Fruit fly (Drosophila melanogaster) whole organism, prepupa: ENCODE measurements around the gene dah.

ENCODE experiments used
- Blimp-1 ChIP-seq: fragments of 200-800 bp; sonication (Bioruptor generic); optimal IDR thresholded peaks from 3 replicates; lab custom pipeline; 2017; ENCODE audit warnings: missing biosample characterization, missing genetic modification characterization, mild to moderate bottlenecking, moderate library complexity, missing genetic modification reagents
- CG3919 ChIP-seq: fragments of 200-800 bp; sonication (Bioruptor generic); optimal IDR thresholded peaks from 3 replicates; lab custom pipeline; 2016; ENCODE audit warnings: missing biosample characterization, missing genetic modification characterization
- CG6854 ChIP-seq: fragments of 200-800 bp; sonication (Bioruptor generic); optimal IDR thresholded peaks from 2 replicates; lab custom pipeline; 2017; ENCODE audit warnings: missing biosample characterization, mild to moderate bottlenecking, missing genetic modification characterization
- Eip78C ChIP-seq: fragments of 200-800 bp; sonication (Bioruptor generic); peaks from one replicate; lab custom pipeline; 2016; ENCODE audit warnings: missing biosample characterization, missing genetic modification characterization
- Hr38 ChIP-seq: sonication (Bioruptor generic); optimal IDR thresholded peaks from 2 replicates; lab custom pipeline; 2016; ENCODE audit warnings: missing biosample characterization, missing genetic modification characterization
- Met ChIP-seq: fragments of 200-800 bp; sonication (Bioruptor generic); optimal IDR thresholded peaks from 3 replicates; lab custom pipeline; 2016; ENCODE audit warnings: missing biosample characterization, missing genetic modification characterization
- OdsH ChIP-seq: fragments of 200-800 bp; sonication (Bioruptor generic); optimal IDR thresholded peaks from 3 replicates; lab custom pipeline; 2016; ENCODE audit warnings: missing biosample characterization, missing genetic modification characterization
- achi ChIP-seq: fragments of 200-800 bp; sonication (Bioruptor generic); optimal IDR thresholded peaks from 3 replicates; lab custom pipeline; 2016; ENCODE audit warnings: missing biosample characterization, missing genetic modification characterization
- fd59A ChIP-seq: fragments of 200-800 bp; sonication (Bioruptor generic); optimal IDR thresholded peaks from 2 replicates; lab custom pipeline; 2017; ENCODE audit warnings: missing biosample characterization, mild to moderate bottlenecking, missing genetic modification characterization, missing genetic modification reagents
- fd85E ChIP-seq: fragments of 200-800 bp; sonication (Bioruptor generic); optimal IDR thresholded peaks from 3 replicates; lab custom pipeline; 2016; ENCODE audit warnings: missing biosample characterization, missing genetic modification characterization
- fkh ChIP-seq: fragments of 200-800 bp; sonication (Bioruptor generic); optimal IDR thresholded peaks from 3 replicates; lab custom pipeline; 2017; ENCODE audit warnings: missing biosample characterization, mild to moderate bottlenecking, missing genetic modification characterization, moderate library complexity
- svp ChIP-seq: fragments of 200-800 bp; sonication (Bioruptor generic); peaks from one replicate; lab custom pipeline; 2016; ENCODE audit warnings: missing biosample characterization, missing genetic modification characterization

dm6 chrX:15333066-15333874 lies 5.1 kb downstream of the dah start, which contains the start of the genes CG9114 and HDAC6:
- TF ChIP-seq svp, result peak; percentile 84
- no peak for TF ChIP-seq CG6854 (GFP tag; lab: Kevin White, UChicago)
- peak; percentile 68 for TF ChIP-seq fkh (GFP tag; lab: Kevin White, UChicago)
- peak; percentile 59 for TF ChIP-seq Eip78C (GFP tag; lab: Kevin White, UChicago)
- no peak for TF ChIP-seq Met (GFP tag; lab: Kevin White, UChicago)
- TF ChIP-seq CG3919, result peak; percentile 27
- no peak for TF ChIP-seq Hr38 (GFP tag; lab: Kevin White, UChicago)
- no peak for TF ChIP-seq fd85E (GFP tag; lab: Kevin White, UChicago)
- TF ChIP-seq OdsH, result no peak
- no peak for TF ChIP-seq Blimp-1 (GFP tag; lab: Kevin White, UChicago)
- TF ChIP-seq fd59A, result no peak
- TF ChIP-seq achi, result no peak
